Worm (Caenorhabditis elegans) whole organism, early embryonic: ENCODE results near the gene bath-20.

Experiments used
- B0310.2 ChIP-seq: sonication (generic microtip); optimal IDR thresholded peaks from 2 replicates; lab custom pipeline; 2016; ENCODE audit warnings: mild to moderate bottlenecking, missing genetic modification characterization, missing compliant biosample characterization
- aly-1 ChIP-seq: sonication (generic microtip); optimal IDR thresholded peaks from 2 replicates; lab custom pipeline; 2016; ENCODE audit warnings: missing genetic modification characterization, missing compliant biosample characterization
- ama-1 ChIP-seq: fragments of 150-350 bp; optimal IDR thresholded peaks from 2 replicates; lab custom pipeline; 2014
- sea-1 ChIP-seq: fragments of 200-800 bp; sonication (Bioruptor generic); conservative IDR thresholded peaks from 2 replicates; pipeline ENCODE4 v1.3.6; 2022; ENCODE audit warnings: missing genetic modification characterization, missing compliant biosample characterization

The bath-20 gene

DNA sequence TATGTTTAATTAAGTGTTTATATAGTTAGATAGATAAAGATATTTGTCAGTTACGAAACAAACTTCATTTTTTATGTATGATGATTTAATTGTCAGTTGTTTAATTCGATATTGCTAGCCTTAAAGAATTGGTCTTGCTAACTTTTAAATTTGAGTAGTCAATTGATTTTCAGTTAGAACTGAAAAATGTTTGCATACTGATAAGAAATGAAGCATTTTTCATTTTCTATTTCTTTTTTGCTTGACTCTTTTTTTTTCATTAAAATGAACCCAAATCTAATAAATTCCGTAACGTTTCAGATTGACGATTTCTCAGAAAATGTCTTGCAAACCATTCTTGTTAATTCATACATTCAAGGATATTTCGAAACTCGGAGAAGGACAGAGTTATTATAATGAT is 46.1 kb downstream of the bath-20 start, which contains the start of gene math-20:
math-20 (plus strand) TSS at position 301 of the 400 bp plus-strand sequence.
- no peak for TF ChIP-seq sea-1 (GFP tag; lab: Robert Waterston, UW)

- no peak for TF ChIP-seq B0310.2 (tag; lab: Kevin White, UChicago)
Measured at ce11 chrII:1995744-1996143, 46.6 kb downstream of the bath-20 start.

ce11 chrII:1993738-1994137 is 48.6 kb downstream of the bath-20 start, which contains the start of gene math-21:
TSS of gene math-21 (plus strand) at chrII:1994038.
- TF ChIP-seq aly-1 (tag; lab: Kevin White, UChicago) (no peak), ama-1 (no peak), B0310.2 (tag; lab: Kevin White, UChicago) (no peak)
